Fruit fly (Drosophila melanogaster) whole organism, embryonic: ENCODE measurements around the gene CG46412.
A peak's percentile ranks its signal among the peaks of the same experiment; 100 is the strongest.

Source experiments
- Abd-B ChIP-seq: fragments of 200-800 bp; sonication (Bioruptor generic); optimal IDR thresholded peaks from 2 replicates; lab custom pipeline; 2018; ENCODE audit warnings: missing biosample characterization, mild to moderate bottlenecking, missing genetic modification characterization, moderate library complexity
- Ada2b ChIP-seq: fragments of 200-800 bp; sonication (Bioruptor generic); IDR thresholded peaks from 2 replicates; pipeline ENCODE4 v1.3.6; 2022; ENCODE audit warnings: missing biosample characterization, missing genetic modification characterization
- Aef1 ChIP-seq: fragments of 200-800 bp; sonication (Bioruptor generic); IDR thresholded peaks from 3 replicates; pipeline ENCODE4 v1.3.6; 2022; ENCODE audit warnings: missing biosample characterization, missing genetic modification characterization
- Atf6 ChIP-seq: fragments of 200-800 bp; sonication (Bioruptor generic); IDR thresholded peaks from 2 replicates; pipeline ENCODE4 v1.3.6; 2022; ENCODE audit warnings: missing biosample characterization, missing genetic modification characterization
- Blimp-1 ChIP-seq: fragments of 200-800 bp; sonication (Bioruptor generic); optimal IDR thresholded peaks from 3 replicates; lab custom pipeline; 2018; ENCODE audit warnings: missing biosample characterization, missing genetic modification characterization, mild to moderate bottlenecking, moderate library complexity, missing genetic modification reagents
- CG10147 ChIP-seq: fragments of 200-800 bp; sonication (Bioruptor generic); optimal IDR thresholded peaks from 2 replicates; lab custom pipeline; 2019; ENCODE audit warnings: missing biosample characterization, mild to moderate bottlenecking, missing genetic modification characterization, moderate library complexity
- CG1024 ChIP-seq: fragments of 200-800 bp; sonication (Bioruptor generic); IDR thresholded peaks from 2 replicates; pipeline ENCODE4 v1.3.6; 2022; ENCODE audit warnings: missing biosample characterization, missing genetic modification characterization
- CG10366 ChIP-seq: fragments of 200-800 bp; sonication (Bioruptor generic); IDR thresholded peaks from 2 replicates; pipeline ENCODE4 v1.3.6; 2022; ENCODE audit warnings: missing biosample characterization, missing genetic modification characterization
- CG10959 ChIP-seq: fragments of 200-800 bp; sonication (Bioruptor generic); IDR thresholded peaks from 2 replicates; pipeline ENCODE4 v1.3.6; 2022; ENCODE audit warnings: missing biosample characterization, missing genetic modification characterization
- CG10979 ChIP-seq: fragments of 200-800 bp; sonication (Bioruptor generic); optimal IDR thresholded peaks from 2 replicates; lab custom pipeline; 2018; ENCODE audit warnings: missing biosample characterization, mild to moderate bottlenecking, missing genetic modification characterization, moderate library complexity
- CG12391 ChIP-seq: fragments of 200-800 bp; sonication (Bioruptor generic); optimal IDR thresholded peaks from 3 replicates; lab custom pipeline; 2018; ENCODE audit warnings: missing biosample characterization, mild to moderate bottlenecking, missing genetic modification characterization, moderate library complexity
- CG13624 ChIP-seq: fragments of 200-800 bp; sonication (Bioruptor generic); optimal IDR thresholded peaks from 2 replicates; lab custom pipeline; 2016; ENCODE audit warnings: missing biosample characterization, missing genetic modification characterization
- CG14441 ChIP-seq: fragments of 200-800 bp; sonication (Bioruptor generic); IDR thresholded peaks from 2 replicates; pipeline ENCODE4 v1.3.6; 2022; ENCODE audit warnings: missing biosample characterization, missing genetic modification characterization
- CG1647 ChIP-seq: fragments of 200-800 bp; sonication (Bioruptor generic); optimal IDR thresholded peaks from 3 replicates; lab custom pipeline; 2016; ENCODE audit warnings: missing biosample characterization, missing genetic modification characterization
- CG17328 ChIP-seq: fragments of 200-800 bp; sonication (Bioruptor generic); IDR thresholded peaks from 2 replicates; pipeline ENCODE4 v1.3.6; 2022; ENCODE audit warnings: missing biosample characterization, missing genetic modification characterization
- CG17359 ChIP-seq: fragments of 200-800 bp; sonication (Bioruptor generic); optimal IDR thresholded peaks from 3 replicates; lab custom pipeline; 2018; ENCODE audit warnings: missing biosample characterization, mild to moderate bottlenecking, missing genetic modification characterization, moderate library complexity
- CG17361 ChIP-seq: fragments of 200-800 bp; sonication (Bioruptor generic); IDR thresholded peaks from 3 replicates; pipeline ENCODE4 v1.3.6; 2022; ENCODE audit warnings: missing biosample characterization, missing genetic modification characterization
- CG18599 ChIP-seq: fragments of 200-800 bp; sonication (Bioruptor generic); optimal IDR thresholded peaks from 3 replicates; lab custom pipeline; 2017; ENCODE audit warnings: missing biosample characterization, missing genetic modification characterization, mild to moderate bottlenecking, moderate library complexity, missing genetic modification reagents
- CG2120 ChIP-seq: fragments of 200-800 bp; sonication (Bioruptor generic); optimal IDR thresholded peaks from 3 replicates; lab custom pipeline; 2016; ENCODE audit warnings: missing biosample characterization, missing genetic modification characterization
- CG31441 ChIP-seq: fragments of 200-800 bp; sonication (Bioruptor generic); IDR thresholded peaks from 2 replicates; pipeline ENCODE4 v1.3.6; 2022; ENCODE audit warnings: missing biosample characterization, missing genetic modification characterization
- CG4424 ChIP-seq: fragments of 200-800 bp; sonication (Bioruptor generic); optimal IDR thresholded peaks from 3 replicates; lab custom pipeline; 2016; ENCODE audit warnings: missing biosample characterization, missing genetic modification characterization
- Dbx ChIP-seq: fragments of 200-800 bp; sonication (Bioruptor generic); IDR thresholded peaks from 3 replicates; pipeline ENCODE4 v1.3.6; 2022; ENCODE audit warnings: missing biosample characterization, missing genetic modification characterization
- Fer1 ChIP-seq: fragments of 200-800 bp; sonication (Bioruptor generic); optimal IDR thresholded peaks from 2 replicates; lab custom pipeline; 2017; ENCODE audit warnings: missing biosample characterization, mild to moderate bottlenecking, missing genetic modification characterization
- Med ChIP-seq: fragments of 200-800 bp; sonication (Bioruptor generic); peaks from one replicate; lab custom pipeline; 2016; ENCODE audit warnings: missing biosample characterization, missing genetic modification characterization, mild to moderate bottlenecking, inconsistent platforms, moderate library complexity
- Oli ChIP-seq: fragments of 200-800 bp; sonication (Bioruptor generic); optimal IDR thresholded peaks from 2 replicates; lab custom pipeline; 2018; ENCODE audit warnings: missing biosample characterization, mild to moderate bottlenecking, missing genetic modification characterization, moderate library complexity
- Pdp1 ChIP-seq, 2 experiments: fragments of 200-800 bp; sonication (Bioruptor generic); optimal IDR thresholded peaks; 3 replicates each; lab custom pipeline; 2016; ENCODE audit warnings: missing biosample characterization in 2 of 2, missing genetic modification characterization in 2 of 2, mild to moderate bottlenecking in 1 of 2, moderate library complexity in 1 of 2
- Ptx1 ChIP-seq: fragments of 200-800 bp; sonication (Bioruptor generic); IDR thresholded peaks from 2 replicates; pipeline ENCODE4 v1.3.6; 2022; ENCODE audit warnings: missing biosample characterization, missing genetic modification characterization
- Six4 ChIP-seq: fragments of 200-800 bp; sonication (Bioruptor generic); optimal IDR thresholded peaks from 2 replicates; lab custom pipeline; 2016; ENCODE audit warnings: missing biosample characterization, missing genetic modification characterization
- ap ChIP-seq: fragments of 200-800 bp; sonication (Bioruptor generic); IDR thresholded peaks from 2 replicates; pipeline ENCODE4 v1.3.6; 2022; ENCODE audit warnings: missing biosample characterization, missing genetic modification characterization
- az2 ChIP-seq: fragments of 200-800 bp; sonication (Bioruptor generic); optimal IDR thresholded peaks from 3 replicates; lab custom pipeline; 2016; ENCODE audit warnings: missing biosample characterization, missing genetic modification characterization
- bsh ChIP-seq, 2 experiments: fragments of 200-800 bp; sonication (Bioruptor generic); optimal IDR thresholded peaks; 2 replicates each; lab custom pipeline; 2017 to 2018; ENCODE audit warnings: mild to moderate bottlenecking in 2 of 2, missing biosample characterization in 2 of 2, missing genetic modification characterization in 2 of 2, moderate library complexity in 1 of 2
- chif ChIP-seq, 2 experiments: fragments of 200-800 bp; sonication (Bioruptor generic); optimal IDR thresholded peaks; 3 replicates each; lab custom pipeline; 2016; ENCODE audit warnings: missing biosample characterization in 2 of 2, missing genetic modification characterization in 2 of 2
- chn ChIP-seq: fragments of 200-800 bp; sonication (Bioruptor generic); optimal IDR thresholded peaks from 2 replicates; lab custom pipeline; 2016; ENCODE audit warnings: missing biosample characterization, missing genetic modification characterization
- crol ChIP-seq: fragments of 200-800 bp; sonication (Bioruptor generic); IDR thresholded peaks from 2 replicates; pipeline ENCODE4 v1.3.6; 2022; ENCODE audit warnings: missing biosample characterization, missing genetic modification characterization
- dati ChIP-seq: fragments of 200-800 bp; sonication (Bioruptor generic); IDR thresholded peaks from 2 replicates; pipeline ENCODE4 v1.3.6; 2022; ENCODE audit warnings: missing biosample characterization, missing genetic modification characterization
- dmrt99B ChIP-seq: fragments of 200-800 bp; sonication (Bioruptor generic); optimal IDR thresholded peaks from 2 replicates; lab custom pipeline; 2018; ENCODE audit warnings: missing biosample characterization, mild to moderate bottlenecking, missing genetic modification characterization, moderate library complexity
- ems ChIP-seq: fragments of 200-800 bp; sonication (Bioruptor generic); optimal IDR thresholded peaks from 3 replicates; lab custom pipeline; 2016; ENCODE audit warnings: missing biosample characterization, missing genetic modification characterization
- grau ChIP-seq: fragments of 200-800 bp; optimal IDR thresholded peaks from 3 replicates; lab custom pipeline; 2019; ENCODE audit warnings: missing biosample characterization, mild to moderate bottlenecking, missing genetic modification characterization, moderate library complexity
- hb ChIP-seq: fragments of 200-800 bp; sonication (Bioruptor generic); IDR thresholded peaks from 3 replicates; pipeline ENCODE4 v1.3.6; 2022; ENCODE audit warnings: missing biosample characterization, missing genetic modification characterization; ENCODE audit not compliant: partially characterized antibody
- ind ChIP-seq: fragments of 200-800 bp; sonication (Bioruptor generic); optimal IDR thresholded peaks from 3 replicates; lab custom pipeline; 2016; ENCODE audit warnings: missing biosample characterization, missing genetic modification characterization
- lab ChIP-seq: fragments of 200-800 bp; sonication (Bioruptor generic); optimal IDR thresholded peaks from 3 replicates; lab custom pipeline; 2017; ENCODE audit warnings: missing biosample characterization, missing genetic modification characterization, mild to moderate bottlenecking, moderate library complexity, missing genetic modification reagents
- lmd ChIP-seq: fragments of 200-800 bp; sonication (Bioruptor generic); IDR thresholded peaks from 2 replicates; pipeline ENCODE4 v1.3.6; 2022; ENCODE audit warnings: missing biosample characterization, missing genetic modification characterization
- phol ChIP-seq: fragments of 200-800 bp; sonication (Bioruptor generic); optimal IDR thresholded peaks from 3 replicates; lab custom pipeline; 2018; ENCODE audit warnings: missing biosample characterization, mild to moderate bottlenecking, missing genetic modification characterization, moderate library complexity
- prd ChIP-seq, 3 experiments: fragments of >200 bp in 2 of 3; fragments of 200-800 bp in 1 of 3; sonication (Bioruptor generic) in 1 of 3; optimal IDR thresholded peaks in 2 of 3; IDR thresholded peaks in 1 of 3; 2 replicates in 2 of 3; 3 replicates in 1 of 3; pipeline versions ENCODE4 v1.3.6 to Lab custom; 2017 to 2022; ENCODE audit warnings: missing biosample characterization in 1 of 3, missing genetic modification characterization in 1 of 3
- repo ChIP-seq: fragments of 200-800 bp; sonication (Bioruptor generic); optimal IDR thresholded peaks from 2 replicates; lab custom pipeline; 2016; ENCODE audit warnings: missing biosample characterization, missing genetic modification characterization
- sens ChIP-seq: fragments of 200-800 bp; sonication (Bioruptor generic); peaks from one replicate; lab custom pipeline; 2016; ENCODE audit warnings: missing biosample characterization, missing genetic modification characterization
- sisA ChIP-seq: fragments of 200-800 bp; sonication (Bioruptor generic); IDR thresholded peaks from 2 replicates; pipeline ENCODE4 v1.3.6; 2022; ENCODE audit warnings: missing biosample characterization, missing genetic modification characterization
- stc ChIP-seq: fragments of 200-800 bp; sonication (Bioruptor generic); IDR thresholded peaks from 2 replicates; pipeline ENCODE4 v1.3.6; 2022; ENCODE audit warnings: missing biosample characterization, missing genetic modification characterization
- vvl ChIP-seq: fragments of 200-800 bp; sonication (Bioruptor generic); IDR thresholded peaks from 2 replicates; pipeline ENCODE4 v1.3.6; 2022; ENCODE audit warnings: missing biosample characterization, missing genetic modification characterization
- zen ChIP-seq: fragments of 200-800 bp; sonication (Bioruptor generic); optimal IDR thresholded peaks from 3 replicates; lab custom pipeline; 2018; ENCODE audit warnings: missing biosample characterization, mild to moderate bottlenecking, missing genetic modification characterization, moderate library complexity

Gene CG46412

dm6 chr3L:11536132-11536531 lies 27.7 kb downstream of the CG46412 start (continued):
- no peak for TF ChIP-seq CG10147 (GFP tag; lab: Kevin White, UChicago)
- no peak for TF ChIP-seq CG13624
- TF ChIP-seq sens = peak; percentile 83
- peak; percentile 34 for TF ChIP-seq phol (tag; lab: Kevin White, UChicago)
- peak in 1 of 2 experiments; percentile 41 for TF ChIP-seq bsh (GFP tag; optimal IDR thresholded peaks at IDR 0.05; lab: Kevin White, UChicago)
- TF ChIP-seq grau = peak; percentile 13
- peak; percentile 18; the same call in 1 of the 2 replicates for TF ChIP-seq crol (GFP tag; lab: Robert Waterston, UW)
- peak in 1 of 2 experiments; percentile 0 for TF ChIP-seq Pdp1 (GFP tag; optimal IDR thresholded peaks at IDR 0.05; lab: Kevin White, UChicago)
- peak; percentile 7; the same call in 1 of the 2 replicates for TF ChIP-seq CG17328 (GFP tag; lab: Robert Waterston, UW)
- no peak for TF ChIP-seq prd (optimal IDR thresholded peaks at IDR 0.05; lab: Kevin White, UChicago)
- TF ChIP-seq prd (GFP tag; IDR thresholded peaks at IDR 0.05; lab: Robert Waterston, UW) = peak; percentile 39; the same call in 2 of the 3 replicates
- TF ChIP-seq Ada2b = peak; percentile 72
- peak; percentile 43 for TF ChIP-seq sisA (GFP tag; lab: Robert Waterston, UW)
- peak; percentile 20 for TF ChIP-seq CG17359 (tag; lab: Kevin White, UChicago)
- peak; percentile 22 for TF ChIP-seq CG4424
- peak; percentile 33; the same call in 1 of the 2 replicates for TF ChIP-seq stc (GFP tag; lab: Robert Waterston, UW)
- peak; percentile 2 for TF ChIP-seq az2 (GFP tag; lab: Kevin White, UChicago)
- peak; percentile 16; the same call in 1 of the 3 replicates for TF ChIP-seq Aef1
- TF ChIP-seq Atf6 (GFP tag; lab: Robert Waterston, UW) = peak; percentile 38; the same call in 1 of the 2 replicates
- no peak for TF ChIP-seq Abd-B (GFP tag; lab: Kevin White, UChicago)
- no peak for TF ChIP-seq zen (tag; lab: Kevin White, UChicago)
- TF ChIP-seq CG10979 = peak; percentile 41
- TF ChIP-seq vvl (GFP tag; lab: Robert Waterston, UW) = peak; percentile 50
- 0 out of 3 replicates have a peak, but pooled peaks have one; percentile 45 for TF ChIP-seq Dbx
- peak; percentile 33; the same call in 1 of the 2 replicates for TF ChIP-seq CG1024 (GFP tag; lab: Robert Waterston, UW)
- TF ChIP-seq lmd (GFP tag; lab: Robert Waterston, UW) = peak; percentile 41; the same call in 1 of the 2 replicates
- TF ChIP-seq repo (GFP tag; lab: Kevin White, UChicago) = no peak
- peak; percentile 19 for TF ChIP-seq CG12391 (tag; lab: Kevin White, UChicago)
- no peak for TF ChIP-seq ap (GFP tag; lab: Robert Waterston, UW)
- TF ChIP-seq Med (GFP tag; lab: Kevin White, UChicago) = peak; percentile 58
- no peak for TF ChIP-seq hb
- TF ChIP-seq Six4 (GFP tag; lab: Kevin White, UChicago) = no peak
- TF ChIP-seq Oli (tag; lab: Kevin White, UChicago) = peak; percentile 25
- TF ChIP-seq lab (GFP tag; lab: Kevin White, UChicago) = peak; percentile 37
- TF ChIP-seq chif (GFP tag; optimal IDR thresholded peaks at IDR 0.05; lab: Kevin White, UChicago) = peak in 1 of 2 experiments; percentile 0
- TF ChIP-seq CG1647 (GFP tag; lab: Kevin White, UChicago) = no peak
- peak; percentile 27; the same call in 1 of the 2 replicates for TF ChIP-seq CG14441
- TF ChIP-seq Fer1 (GFP tag; lab: Kevin White, UChicago) = peak; percentile 20
- TF ChIP-seq CG31441 (GFP tag; lab: Robert Waterston, UW) = peak; percentile 29; the same call in 1 of the 2 replicates
- no peak for TF ChIP-seq CG10366 (GFP tag; lab: Robert Waterston, UW)
- peak; percentile 5 for TF ChIP-seq ems (GFP tag; lab: Kevin White, UChicago)
- no peak for TF ChIP-seq CG10959 (GFP tag; lab: Robert Waterston, UW)
- TF ChIP-seq dmrt99B = peak; percentile 31
- TF ChIP-seq CG17361 = 0 out of 3 replicates have a peak, but pooled peaks have one; percentile 15
- TF ChIP-seq chn = no peak
- TF ChIP-seq dati (GFP tag; lab: Robert Waterston, UW) = no peak
- TF ChIP-seq CG2120 (GFP tag; lab: Kevin White, UChicago) = peak; percentile 7
- peak; percentile 54 for TF ChIP-seq Ptx1 (GFP tag; lab: Robert Waterston, UW)
- TF ChIP-seq Blimp-1 (GFP tag; lab: Kevin White, UChicago) = peak; percentile 24
- TF ChIP-seq ind (GFP tag; lab: Kevin White, UChicago) = peak; percentile 11
- TF ChIP-seq CG18599 (GFP tag; lab: Kevin White, UChicago) = peak; percentile 29
